Worm (Caenorhabditis elegans): ENCODE data around the gene pat-2.

Gene pat-2

ce11 chrIII:8799964-8800795, 18.5 kb upstream of the pat-2 start, which contains the start of gene F54F2.6 (continued):
- TF ChIP-seq aly-2 (tag; optimal IDR thresholded peaks at IDR 0.05) = no peak
- TF ChIP-seq zfp-2 (tag; optimal IDR thresholded peaks at IDR 0.05) = no peak
- peak; percentile 81 for TF ChIP-seq nhr-11 (tag; optimal IDR thresholded peaks at IDR 0.05)
- no peak for TF ChIP-seq nhr-42 (GFP tag; IDR thresholded peaks at IDR 0.05)
- no peak for TF ChIP-seq fos-1 (tag; optimal IDR thresholded peaks at IDR 0.05)
- no peak for TF ChIP-seq F26F4.8 (GFP tag; conservative IDR thresholded peaks at IDR 0.05)
- peak; percentile 93 for TF ChIP-seq rbr-2 (tag; optimal IDR thresholded peaks at IDR 0.05)
- TF ChIP-seq duxl-1 (tag; optimal IDR thresholded peaks at IDR 0.05; ENCODE audit: poor library complexity) = no peak
- peak; percentile 91 for TF ChIP-seq pha-4 (GFP tag; IDR thresholded peaks at IDR 0.05)
- peak; percentile 20 for TF ChIP-seq pha-4 (tag; optimal IDR thresholded peaks at IDR 0.05)
- peak; percentile 65 to 85 for TF ChIP-seq hif-1 (tag; optimal IDR thresholded peaks at IDR 0.05)
- no peak for TF ChIP-seq Y105C5A.15 (GFP tag; IDR thresholded peaks at IDR 0.05)
- TF ChIP-seq lsy-2 (tag; optimal IDR thresholded peaks at IDR 0.05) = peak; percentile 86 to 89
- peak; percentile 75 for TF ChIP-seq T26A8.4 (GFP tag; IDR thresholded peaks at IDR 0.05)
- TF ChIP-seq daf-8 (GFP tag; IDR thresholded peaks at IDR 0.05) = no peak
- no peak for TF ChIP-seq php-3 (GFP tag; IDR thresholded peaks at IDR 0.05)

DNA sequence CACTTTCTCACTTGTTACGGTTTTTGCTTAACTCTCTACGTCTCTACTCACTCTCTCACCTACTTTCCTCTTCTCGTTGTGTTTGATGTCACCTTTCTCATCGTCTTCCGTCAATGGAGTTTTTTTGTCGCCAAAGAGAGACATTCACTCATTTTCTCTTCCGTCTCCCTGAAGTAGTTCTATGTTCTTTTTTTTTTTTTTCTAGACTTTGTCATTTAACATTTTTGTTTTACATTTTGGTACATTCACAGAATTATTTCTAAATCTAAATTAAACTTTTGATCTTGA, 18.0 kb upstream of the pat-2 start:
- TF ChIP-seq zip-11 (GFP tag; IDR thresholded peaks at IDR 0.05) (no peak), madf-9 (GFP tag; conservative IDR thresholded peaks at IDR 0.05) (no peak), nhr-28 (tag; optimal IDR thresholded peaks at IDR 0.05) (peak; percentile 56), nhr-6 (tag; optimal IDR thresholded peaks at IDR 0.05) (peak; percentile 37), dmd-6 (GFP tag; IDR thresholded peaks at IDR 0.05) (0 out of 2 replicates have a peak, but pooled peaks have one; percentile 7), gei-8 (GFP tag; optimal IDR thresholded peaks at IDR 0.05) (no peak), hlh-30 (tag; optimal IDR thresholded peaks at IDR 0.05; ENCODE audit: insufficient read depth) (no peak), mes-2 (tag; optimal IDR thresholded peaks at IDR 0.05; ENCODE audit: poor library complexity, severe bottlenecking) (peak; percentile 18), R02D3.7 (tag; optimal IDR thresholded peaks at IDR 0.05) (no peak), nhr-25 (tag; optimal IDR thresholded peaks at IDR 0.05; ENCODE audit: borderline replicate concordance, insufficient read depth) (peak; percentile 17), egl-27 (tag; optimal IDR thresholded peaks at IDR 0.05) (no peak), lsy-2 (tag; optimal IDR thresholded peaks at IDR 0.05) (no peak), cey-2 (tag; optimal IDR thresholded peaks at IDR 0.05; ENCODE audit: borderline replicate concordance, insufficient read depth) (no peak), dmd-9 (GFP tag; IDR thresholded peaks at IDR 0.05) (no peak), zag-1 (tag; optimal IDR thresholded peaks at IDR 0.05) (no peak)

DNA sequence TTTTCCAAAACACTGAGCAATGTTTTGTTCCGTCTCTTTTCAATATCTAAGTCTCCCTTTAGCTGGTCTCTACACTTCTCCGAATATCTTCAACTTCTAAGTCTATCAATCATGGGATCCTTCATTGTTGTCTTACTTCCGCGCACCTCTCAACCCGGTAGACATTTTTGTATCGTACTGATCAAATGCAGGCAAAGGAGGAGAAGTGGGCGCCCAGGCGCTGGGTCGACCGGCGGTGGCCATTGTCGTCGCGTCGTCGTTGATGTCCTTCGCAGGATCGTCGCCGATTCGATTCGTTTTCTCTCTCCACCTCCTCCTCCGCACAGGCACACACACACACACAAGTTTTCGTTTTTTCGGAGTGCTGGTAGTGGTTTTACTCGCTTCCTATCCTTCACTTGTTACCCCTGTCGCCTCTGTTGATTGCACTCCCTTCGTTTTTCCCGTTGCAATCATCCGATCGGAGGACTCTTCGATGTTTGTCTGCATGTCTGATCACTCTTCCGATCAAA, 17.3 kb upstream of the pat-2 start:
- TF ChIP-seq fkh-10 (GFP tag; optimal IDR thresholded peaks at IDR 0.05) = no peak
- peak; percentile 78; the same call in 1 of the 2 replicates for TF ChIP-seq set-16 (GFP tag; IDR thresholded peaks at IDR 0.05)
- TF ChIP-seq hlh-30 (tag; optimal IDR thresholded peaks at IDR 0.05; ENCODE audit: insufficient read depth) = no peak
- TF ChIP-seq madf-5 (GFP tag; IDR thresholded peaks at IDR 0.05) = no peak
- no peak for TF ChIP-seq lin-29 (GFP tag; IDR thresholded peaks at IDR 0.05)
- no peak for TF ChIP-seq F26F4.8 (GFP tag; conservative IDR thresholded peaks at IDR 0.05)
- TF ChIP-seq nhr-41 (GFP tag; IDR thresholded peaks at IDR 0.05) = no peak
- TF ChIP-seq snpc-1.2 (GFP tag; IDR thresholded peaks at IDR 0.05) = no peak
- TF ChIP-seq ceh-62 (tag; optimal IDR thresholded peaks at IDR 0.05) = no peak
- no peak for TF ChIP-seq aly-2 (tag; optimal IDR thresholded peaks at IDR 0.05)
- no peak for TF ChIP-seq mes-2 (tag; optimal IDR thresholded peaks at IDR 0.05; ENCODE audit: poor library complexity, severe bottlenecking)
- no peak for TF ChIP-seq F10B5.3 (tag; optimal IDR thresholded peaks at IDR 0.05)
- no peak for TF ChIP-seq mdt-29 (GFP tag; IDR thresholded peaks at IDR 0.05)
- TF ChIP-seq aha-1 (tag) = peak; percentile 94
- TF ChIP-seq pqm-1 (tag; optimal IDR thresholded peaks at IDR 0.05) = no peak
- TF ChIP-seq mep-1 (tag; optimal IDR thresholded peaks at IDR 0.05) = no peak
- TF ChIP-seq zag-1 (tag; optimal IDR thresholded peaks at IDR 0.05) = no peak
- no peak for TF ChIP-seq ceh-82 (tag; optimal IDR thresholded peaks at IDR 0.05)
- no peak for TF ChIP-seq pha-4 (GFP tag; IDR thresholded peaks at IDR 0.05)
- TF ChIP-seq pha-4 (tag; optimal IDR thresholded peaks at IDR 0.05) = no peak
- no peak for TF ChIP-seq nhr-48 (tag; optimal IDR thresholded peaks at IDR 0.05)
- TF ChIP-seq hlh-11 (tag; optimal IDR thresholded peaks at IDR 0.05) = no peak
- TF ChIP-seq mxl-2 (GFP tag; conservative IDR thresholded peaks at IDR 0.05) = 0 out of 2 replicates have a peak, but pooled peaks have one; percentile 39

All from whole organism, L4 larva.